Worm (Caenorhabditis elegans): ENCODE measurements around the gene Y41C4A.6.

- no peak for TF ChIP-seq F13H6.1 (tag; optimal IDR thresholded peaks at IDR 0.05)
- TF ChIP-seq zip-5 (tag; optimal IDR thresholded peaks at IDR 0.05) = no peak
- no peak for TF ChIP-seq nhr-11 (tag; optimal IDR thresholded peaks at IDR 0.05)
- no peak for TF ChIP-seq rnt-1 (tag; optimal IDR thresholded peaks at IDR 0.05)
These were observed 30.6 kb downstream of the Y41C4A.6 start for ce11 chrIII:11727010-11727409.

All from whole organism, late embryonic.